Worm (Caenorhabditis elegans) whole organism, early embryonic: Measurements from ENCODE around the gene upb-1.

Source experiments
- B0310.2 ChIP-seq: sonication (generic microtip); optimal IDR thresholded peaks from 2 replicates; lab custom pipeline; 2016; ENCODE audit warnings: mild to moderate bottlenecking, missing genetic modification characterization, missing compliant biosample characterization
- F13C5.2 ChIP-seq: sonication (generic microtip); optimal IDR thresholded peaks from 2 replicates; lab custom pipeline; 2017; ENCODE audit warnings: mild to moderate bottlenecking, missing genetic modification characterization, inconsistent platforms, missing compliant biosample characterization
- aly-1 ChIP-seq: sonication (generic microtip); optimal IDR thresholded peaks from 2 replicates; lab custom pipeline; 2016; ENCODE audit warnings: missing genetic modification characterization, missing compliant biosample characterization
- ama-1 ChIP-seq: fragments of 150-350 bp; optimal IDR thresholded peaks from 2 replicates; lab custom pipeline; 2014
- ceh-13 ChIP-seq: fragments of 200-800 bp; sonication (Bioruptor generic); optimal IDR thresholded peaks from 2 replicates; lab custom pipeline; 2018; ENCODE audit warnings: mild to moderate bottlenecking, missing genetic modification characterization, missing compliant biosample characterization
- ceh-36 ChIP-seq: sonication (generic microtip); optimal IDR thresholded peaks from 2 replicates; lab custom pipeline; 2016; ENCODE audit warnings: missing genetic modification characterization, inconsistent platforms, missing compliant biosample characterization
- ets-7 ChIP-seq: sonication (generic microtip); optimal IDR thresholded peaks from 2 replicates; lab custom pipeline; 2016; ENCODE audit warnings: missing genotype, missing genetic modification characterization, missing compliant biosample characterization
- flt-1 ChIP-seq: fragments of 200-800 bp; sonication (Bioruptor generic); IDR thresholded peaks from 2 replicates; pipeline ENCODE4 v1.3.6; 2022; ENCODE audit warnings: missing genetic modification characterization, missing compliant biosample characterization
- hmbx-1 ChIP-seq: sonication (generic microtip); optimal IDR thresholded peaks from 2 replicates; lab custom pipeline; 2016; ENCODE audit warnings: mild to moderate bottlenecking, missing genetic modification characterization, missing compliant biosample characterization
- hmg-4 ChIP-seq: fragments of 200-800 bp; sonication (Bioruptor generic); optimal IDR thresholded peaks from 2 replicates; lab custom pipeline; 2018; ENCODE audit warnings: mild to moderate bottlenecking, missing genetic modification characterization, missing compliant biosample characterization
- hnd-1 ChIP-seq: sonication (generic microtip); optimal IDR thresholded peaks from 2 replicates; lab custom pipeline; 2016; ENCODE audit warnings: missing genetic modification characterization, missing compliant biosample characterization
- pes-1 ChIP-seq: fragments of 200-800 bp; sonication (Bioruptor generic); IDR thresholded peaks from 2 replicates; pipeline ENCODE4 v1.3.6; 2022; ENCODE audit warnings: missing genetic modification reagents, missing genetic modification characterization, missing compliant biosample characterization
- scrt-1 ChIP-seq: fragments of 200-800 bp; sonication (Bioruptor generic); IDR thresholded peaks from 2 replicates; pipeline ENCODE4 v1.3.6; 2022; ENCODE audit warnings: missing genetic modification characterization, missing compliant biosample characterization
- sea-1 ChIP-seq: fragments of 200-800 bp; sonication (Bioruptor generic); conservative IDR thresholded peaks from 2 replicates; pipeline ENCODE4 v1.3.6; 2022; ENCODE audit warnings: missing genetic modification characterization, missing compliant biosample characterization
- tbx-11 ChIP-seq: fragments of 200-800 bp; sonication (Bioruptor generic); IDR thresholded peaks from 2 replicates; pipeline ENCODE4 v1.3.6; 2022; ENCODE audit warnings: missing genetic modification characterization, missing compliant biosample characterization
- tbx-37 ChIP-seq: fragments of 200-800 bp; sonication (Bioruptor generic); conservative IDR thresholded peaks from 2 replicates; pipeline ENCODE4 v1.3.6; 2022; ENCODE audit warnings: missing genetic modification reagents, missing genetic modification characterization, missing compliant biosample characterization
- tra-4 ChIP-seq: sonication (generic microtip); optimal IDR thresholded peaks from 2 replicates; lab custom pipeline; 2017; ENCODE audit warnings: missing genetic modification characterization, missing compliant biosample characterization

Gene upb-1

ce11 chrII:6306125-6306524, 16.2 kb upstream of the upb-1 start, which contains the start of gene C29F5.8:
Gene C29F5.8, plus strand, starts transcription at chrII:6306425.
- TF ChIP-seq sea-1 (GFP tag; lab: Robert Waterston, UW) = no peak
- TF ChIP-seq ceh-36 (tag; lab: Kevin White, UChicago) = no peak
- TF ChIP-seq tbx-11 (GFP tag; lab: Robert Waterston, UW) = no peak
- TF ChIP-seq hmbx-1 (tag; lab: Kevin White, UChicago) = no peak
- TF ChIP-seq ceh-13 (GFP tag; lab: Kevin White, UChicago) = no peak
- TF ChIP-seq hmg-4 (GFP tag; lab: Kevin White, UChicago) = no peak
- no peak for TF ChIP-seq F13C5.2 (tag; lab: Kevin White, UChicago)
- no peak for TF ChIP-seq scrt-1 (GFP tag; lab: Robert Waterston, UW)
- no peak for TF ChIP-seq ama-1 (lab: Kevin White, UChicago)
- TF ChIP-seq hnd-1 = no peak
- no peak for TF ChIP-seq tbx-37 (GFP tag; lab: Robert Waterston, UW)
- no peak for TF ChIP-seq pes-1 (GFP tag; lab: Robert Waterston, UW)
- no peak for TF ChIP-seq flt-1 (GFP tag; lab: Robert Waterston, UW)
- TF ChIP-seq tra-4 (tag; lab: Kevin White, UChicago) = no peak
- TF ChIP-seq ets-7 (tag; lab: Kevin White, UChicago) = no peak
- no peak for TF ChIP-seq B0310.2 (tag; lab: Kevin White, UChicago)

ce11 chrII:6303209-6303740, 13.4 kb upstream of the upb-1 start, which contains the start of gene C29F5.1:
Gene C29F5.1, plus strand, starts transcription at chrII:6303525.
- no peak for TF ChIP-seq hmbx-1 (tag; lab: Kevin White, UChicago)
- TF ChIP-seq hmg-4 (GFP tag; lab: Kevin White, UChicago) = no peak
- TF ChIP-seq ets-7 (tag; lab: Kevin White, UChicago) = no peak
- TF ChIP-seq tbx-11 (GFP tag; lab: Robert Waterston, UW) = no peak
- TF ChIP-seq pes-1 (GFP tag; lab: Robert Waterston, UW) = no peak
- no peak for TF ChIP-seq ceh-13 (GFP tag; lab: Kevin White, UChicago)
- TF ChIP-seq ama-1 (lab: Kevin White, UChicago) = no peak
- TF ChIP-seq B0310.2 (tag; lab: Kevin White, UChicago) = no peak
- no peak for TF ChIP-seq tra-4 (tag; lab: Kevin White, UChicago)
- TF ChIP-seq flt-1 (GFP tag; lab: Robert Waterston, UW) = no peak
- TF ChIP-seq aly-1 (tag; lab: Kevin White, UChicago) = no peak
- TF ChIP-seq hnd-1 = no peak
- TF ChIP-seq scrt-1 (GFP tag; lab: Robert Waterston, UW) = no peak

ce11 chrII:6294261-6294660, 4.4 kb upstream of the upb-1 start, which contains the start of gene mps-1:
Gene mps-1, minus strand, starts transcription at chrII:6294361.
- TF ChIP-seq ceh-36 (tag; lab: Kevin White, UChicago) = no peak
- no peak for TF ChIP-seq ama-1 (lab: Kevin White, UChicago)
- TF ChIP-seq ets-7 (tag; lab: Kevin White, UChicago) = no peak
- TF ChIP-seq aly-1 (tag; lab: Kevin White, UChicago) = no peak

- TF ChIP-seq tbx-37 (GFP tag; lab: Robert Waterston, UW) = no peak
Observed at ce11 chrII:6292527-6292926, 2.6 kb upstream of the upb-1 start, which contains the start of gene nyn-3. Gene nyn-3, minus strand, starts transcription at chrII:6292627.

ce11 chrII:6288104-6288503, 1.8 kb downstream of the upb-1 start:
- TF ChIP-seq ceh-13 (GFP tag; lab: Kevin White, UChicago) (no peak), hmbx-1 (tag; lab: Kevin White, UChicago) (no peak), ets-7 (tag; lab: Kevin White, UChicago) (no peak), pes-1 (GFP tag; lab: Robert Waterston, UW) (no peak), flt-1 (GFP tag; lab: Robert Waterston, UW) (no peak), B0310.2 (tag; lab: Kevin White, UChicago) (no peak), scrt-1 (GFP tag; lab: Robert Waterston, UW) (no peak), ama-1 (lab: Kevin White, UChicago) (no peak), F13C5.2 (tag; lab: Kevin White, UChicago) (no peak), tbx-11 (GFP tag; lab: Robert Waterston, UW) (no peak), tra-4 (tag; lab: Kevin White, UChicago) (no peak), aly-1 (tag; lab: Kevin White, UChicago) (no peak), ceh-36 (tag; lab: Kevin White, UChicago) (no peak), hmg-4 (GFP tag; lab: Kevin White, UChicago) (no peak), tbx-37 (GFP tag; lab: Robert Waterston, UW) (no peak), hnd-1 (no peak), sea-1 (GFP tag; lab: Robert Waterston, UW) (no peak)

- no peak for TF ChIP-seq hmg-4 (GFP tag; lab: Kevin White, UChicago)
- no peak for TF ChIP-seq pes-1 (GFP tag; lab: Robert Waterston, UW)
- no peak for TF ChIP-seq hnd-1
- TF ChIP-seq ama-1 (lab: Kevin White, UChicago) = no peak
Observed at ce11 chrII:6286865-6287264, 3.0 kb downstream of the upb-1 start, which contains the start of gene F13H8.6. Gene F13H8.6, minus strand, starts transcription at chrII:6286965.

ce11 chrII:6283074-6283473, 6.8 kb downstream of the upb-1 start, which contains the start of gene F13H8.1:
Gene F13H8.1, plus strand, starts transcription at chrII:6283384.
- TF ChIP-seq ceh-36 (tag; lab: Kevin White, UChicago) = no peak
- TF ChIP-seq ets-7 (tag; lab: Kevin White, UChicago) = no peak
- no peak for TF ChIP-seq B0310.2 (tag; lab: Kevin White, UChicago)

ce11 chrII:6281903-6282302, 8.0 kb downstream of the upb-1 start:
- no peak for TF ChIP-seq pes-1 (GFP tag; lab: Robert Waterston, UW)
- no peak for TF ChIP-seq sea-1 (GFP tag; lab: Robert Waterston, UW)
- TF ChIP-seq F13C5.2 (tag; lab: Kevin White, UChicago) = no peak
- TF ChIP-seq flt-1 (GFP tag; lab: Robert Waterston, UW) = no peak
- no peak for TF ChIP-seq tbx-37 (GFP tag; lab: Robert Waterston, UW)
- no peak for TF ChIP-seq hmg-4 (GFP tag; lab: Kevin White, UChicago)
- TF ChIP-seq scrt-1 (GFP tag; lab: Robert Waterston, UW) = no peak
- TF ChIP-seq ets-7 (tag; lab: Kevin White, UChicago) = no peak
- no peak for TF ChIP-seq ama-1 (lab: Kevin White, UChicago)
- no peak for TF ChIP-seq B0310.2 (tag; lab: Kevin White, UChicago)
- TF ChIP-seq ceh-36 (tag; lab: Kevin White, UChicago) = no peak
- no peak for TF ChIP-seq tra-4 (tag; lab: Kevin White, UChicago)
- no peak for TF ChIP-seq aly-1 (tag; lab: Kevin White, UChicago)
- no peak for TF ChIP-seq hmbx-1 (tag; lab: Kevin White, UChicago)
- TF ChIP-seq hnd-1 = no peak
- TF ChIP-seq tbx-11 (GFP tag; lab: Robert Waterston, UW) = no peak
- TF ChIP-seq ceh-13 (GFP tag; lab: Kevin White, UChicago) = no peak
